Fruit fly (Drosophila melanogaster) whole organism, embryonic: ENCODE data around the gene CG32573.

Source experiments
- Ada2b ChIP-seq: fragments of 200-800 bp; sonication (Bioruptor generic); IDR thresholded peaks from 2 replicates; pipeline ENCODE4 v1.3.6; 2022; ENCODE audit warnings: missing biosample characterization, missing genetic modification characterization
- Atf3 ChIP-seq: fragments of 200-800 bp; sonication (Bioruptor generic); optimal IDR thresholded peaks from 3 replicates; lab custom pipeline; 2016; ENCODE audit warnings: missing biosample characterization, missing genetic modification characterization
- B-H2 ChIP-seq: fragments of 200-800 bp; sonication (Bioruptor generic); optimal IDR thresholded peaks from 2 replicates; lab custom pipeline; 2018; ENCODE audit warnings: missing biosample characterization, mild to moderate bottlenecking, missing genetic modification characterization
- Bgb ChIP-seq: fragments of 200-800 bp; sonication (Bioruptor generic); IDR thresholded peaks from 2 replicates; pipeline ENCODE4 v1.3.6; 2022; ENCODE audit warnings: missing biosample characterization, missing genetic modification characterization; ENCODE audit not compliant: partially characterized antibody
- CG10366 ChIP-seq: fragments of 200-800 bp; sonication (Bioruptor generic); IDR thresholded peaks from 2 replicates; pipeline ENCODE4 v1.3.6; 2022; ENCODE audit warnings: missing biosample characterization, missing genetic modification characterization
- CG10654 ChIP-seq: fragments of 200-800 bp; sonication (Bioruptor generic); optimal IDR thresholded peaks from 2 replicates; lab custom pipeline; 2016; ENCODE audit warnings: missing biosample characterization, missing genetic modification characterization
- CG11398 ChIP-seq: fragments of 200-800 bp; sonication (Bioruptor generic); optimal IDR thresholded peaks from 2 replicates; lab custom pipeline; 2016; ENCODE audit warnings: missing biosample characterization, missing genetic modification characterization
- CG12104 ChIP-seq: fragments of 200-800 bp; sonication (Bioruptor generic); optimal IDR thresholded peaks from 3 replicates; lab custom pipeline; 2016; ENCODE audit warnings: missing biosample characterization, missing genetic modification characterization
- CG13894 ChIP-seq: fragments of 200-800 bp; sonication (Bioruptor generic); optimal IDR thresholded peaks from 3 replicates; lab custom pipeline; 2018; ENCODE audit warnings: missing biosample characterization, mild to moderate bottlenecking, missing genetic modification characterization, moderate library complexity
- CG14014 ChIP-seq: fragments of 200-800 bp; sonication (Bioruptor generic); IDR thresholded peaks from 2 replicates; pipeline ENCODE4 v1.3.6; 2022; ENCODE audit warnings: missing biosample characterization, missing genetic modification characterization
- CG14710 ChIP-seq: fragments of 200-800 bp; sonication (Bioruptor generic); optimal IDR thresholded peaks from 3 replicates; lab custom pipeline; 2019; ENCODE audit warnings: missing biosample characterization, mild to moderate bottlenecking, missing genetic modification characterization, moderate library complexity
- CG2129 ChIP-seq: fragments of 200-800 bp; sonication (Bioruptor generic); IDR thresholded peaks from 2 replicates; pipeline ENCODE4 v1.3.6; 2022; ENCODE audit warnings: missing biosample characterization, missing genetic modification characterization; ENCODE audit not compliant: partially characterized antibody
- CG2202 ChIP-seq: fragments of 200-800 bp; sonication (Bioruptor generic); optimal IDR thresholded peaks from 2 replicates; lab custom pipeline; 2018; ENCODE audit warnings: missing biosample characterization, mild to moderate bottlenecking, missing genetic modification characterization
- CG3281 ChIP-seq: fragments of 200-800 bp; sonication (Bioruptor generic); optimal IDR thresholded peaks from 3 replicates; lab custom pipeline; 2017; ENCODE audit warnings: missing biosample characterization, mild to moderate bottlenecking, missing genetic modification characterization
- CG34376 ChIP-seq: fragments of 200-800 bp; sonication (Bioruptor generic); optimal IDR thresholded peaks from 2 replicates; lab custom pipeline; 2018; ENCODE audit warnings: missing biosample characterization, mild to moderate bottlenecking, missing genetic modification characterization
- CG34422 ChIP-seq: fragments of 200-800 bp; sonication (Bioruptor generic); IDR thresholded peaks from 3 replicates; pipeline ENCODE4 v1.3.6; 2022; ENCODE audit warnings: missing biosample characterization, missing genetic modification characterization
- CG6765 ChIP-seq: fragments of 200-800 bp; sonication (Bioruptor generic); optimal IDR thresholded peaks from 3 replicates; lab custom pipeline; 2017; ENCODE audit warnings: missing biosample characterization, mild to moderate bottlenecking, missing genetic modification characterization
- CG7372 ChIP-seq: fragments of 200-800 bp; sonication (Bioruptor generic); IDR thresholded peaks from 2 replicates; pipeline ENCODE4 v1.3.6; 2022; ENCODE audit warnings: missing biosample characterization, missing genetic modification characterization
- CG9727 ChIP-seq: fragments of 200-800 bp; sonication (Bioruptor generic); optimal IDR thresholded peaks from 3 replicates; lab custom pipeline; 2017; ENCODE audit warnings: missing biosample characterization, mild to moderate bottlenecking, missing genetic modification characterization
- Camta ChIP-seq: fragments of 200-800 bp; sonication (Bioruptor generic); optimal IDR thresholded peaks from 2 replicates; lab custom pipeline; 2016; ENCODE audit warnings: missing biosample characterization, missing genetic modification characterization
- D19A ChIP-seq: fragments of 200-800 bp; optimal IDR thresholded peaks from 3 replicates; lab custom pipeline; 2019; ENCODE audit warnings: missing biosample characterization, mild to moderate bottlenecking, missing genetic modification characterization, moderate library complexity
- D19B ChIP-seq: fragments of 200-800 bp; sonication (Bioruptor generic); optimal IDR thresholded peaks from 2 replicates; lab custom pipeline; 2017; ENCODE audit warnings: missing biosample characterization, mild to moderate bottlenecking, missing genetic modification characterization
- ERR ChIP-seq: fragments of 200-800 bp; sonication (Bioruptor generic); optimal IDR thresholded peaks from 2 replicates; lab custom pipeline; 2016; ENCODE audit warnings: missing biosample characterization, missing genetic modification characterization
- GATAe ChIP-seq: fragments of 200-800 bp; sonication (Bioruptor generic); conservative IDR thresholded peaks from 2 replicates; pipeline ENCODE4 v1.3.6; 2022; ENCODE audit warnings: missing biosample characterization, missing genetic modification characterization
- Hand ChIP-seq: fragments of 200-800 bp; sonication (Bioruptor generic); optimal IDR thresholded peaks from 2 replicates; lab custom pipeline; 2017; ENCODE audit warnings: mild to moderate bottlenecking, missing biosample characterization, missing genetic modification reagents, missing genetic modification characterization
- Hr78 ChIP-seq, 2 experiments: fragments of 200-800 bp in 1 of 2; fragments of >200 bp in 1 of 2; sonication (Bioruptor generic) in 1 of 2; optimal IDR thresholded peaks; 2 replicates each; lab custom pipeline; 2017 to 2019; ENCODE audit warnings: missing biosample characterization in 2 of 2, missing genetic modification characterization in 2 of 2, mild to moderate bottlenecking in 1 of 2, moderate library complexity in 1 of 2
- Kr ChIP-seq: fragments of 200-800 bp; sonication (Bioruptor generic); optimal IDR thresholded peaks from 2 replicates; lab custom pipeline; 2017; ENCODE audit warnings: missing biosample characterization, mild to moderate bottlenecking, missing genetic modification characterization
- Med ChIP-seq: fragments of 200-800 bp; sonication (Bioruptor generic); peaks from one replicate; lab custom pipeline; 2016; ENCODE audit warnings: missing biosample characterization, missing genetic modification characterization, mild to moderate bottlenecking, inconsistent platforms, moderate library complexity
- Pdp1 ChIP-seq, 2 experiments: fragments of 200-800 bp; sonication (Bioruptor generic); optimal IDR thresholded peaks; 3 replicates each; lab custom pipeline; 2016; ENCODE audit warnings: missing biosample characterization in 2 of 2, missing genetic modification characterization in 2 of 2, mild to moderate bottlenecking in 1 of 2, moderate library complexity in 1 of 2
- Sox102F ChIP-seq: fragments of 200-800 bp; sonication (Bioruptor generic); optimal IDR thresholded peaks from 2 replicates; lab custom pipeline; 2018; ENCODE audit warnings: missing biosample characterization, mild to moderate bottlenecking, missing genetic modification characterization, moderate library complexity
- abd-A ChIP-seq: fragments of 200-800 bp; sonication (Bioruptor generic); optimal IDR thresholded peaks from 3 replicates; lab custom pipeline; 2019; ENCODE audit warnings: missing biosample characterization, mild to moderate bottlenecking, missing genetic modification characterization, moderate library complexity
- bbx ChIP-seq: fragments of 200-800 bp; sonication (Bioruptor generic); IDR thresholded peaks from 2 replicates; pipeline ENCODE4 v1.3.6; 2022; ENCODE audit warnings: missing biosample characterization, missing genetic modification characterization; ENCODE audit not compliant: partially characterized antibody
- btn ChIP-seq: fragments of 200-800 bp; sonication (Bioruptor generic); optimal IDR thresholded peaks from 2 replicates; lab custom pipeline; 2016; ENCODE audit warnings: missing biosample characterization, missing genetic modification characterization
- chn ChIP-seq: fragments of 200-800 bp; sonication (Bioruptor generic); optimal IDR thresholded peaks from 2 replicates; lab custom pipeline; 2016; ENCODE audit warnings: missing biosample characterization, missing genetic modification characterization
- crc ChIP-seq: fragments of 200-800 bp; sonication (Bioruptor generic); optimal IDR thresholded peaks from 2 replicates; lab custom pipeline; 2016; ENCODE audit warnings: missing biosample characterization, missing genetic modification characterization
- emc ChIP-seq: fragments of 200-800 bp; sonication (Bioruptor generic); optimal IDR thresholded peaks from 2 replicates; lab custom pipeline; 2016; ENCODE audit warnings: missing biosample characterization, missing genetic modification characterization
- fd96Cb ChIP-seq: fragments of 200-800 bp; sonication (Bioruptor generic); optimal IDR thresholded peaks from 2 replicates; lab custom pipeline; 2018; ENCODE audit warnings: missing biosample characterization, mild to moderate bottlenecking, missing genetic modification characterization, moderate library complexity
- insv ChIP-seq, 2 experiments: fragments of 200-800 bp; sonication (Bioruptor generic); optimal IDR thresholded peaks; 3 replicates each; lab custom pipeline; 2016 to 2018; ENCODE audit warnings: missing biosample characterization in 2 of 2, missing genetic modification characterization in 2 of 2
- jigr1 ChIP-seq: fragments of 200-800 bp; sonication (Bioruptor generic); IDR thresholded peaks from 3 replicates; pipeline ENCODE4 v1.3.6; 2022; ENCODE audit warnings: missing biosample characterization, missing genetic modification characterization
- pan ChIP-seq, 4 experiments: fragments of >200 bp in 3 of 4; fragments of 200-800 bp in 1 of 4; sonication (Bioruptor generic) in 1 of 4; optimal IDR thresholded peaks in 3 of 4; IDR thresholded peaks in 1 of 4; 2 replicates each; pipeline versions ENCODE4 v1.3.6 to Lab custom; 2017 to 2022; ENCODE audit warnings: missing biosample characterization in 2 of 4, missing genetic modification characterization in 2 of 4, mixed read lengths in 1 of 4
- phol ChIP-seq: fragments of 200-800 bp; sonication (Bioruptor generic); optimal IDR thresholded peaks from 3 replicates; lab custom pipeline; 2018; ENCODE audit warnings: missing biosample characterization, mild to moderate bottlenecking, missing genetic modification characterization, moderate library complexity
- stc ChIP-seq: fragments of 200-800 bp; sonication (Bioruptor generic); IDR thresholded peaks from 2 replicates; pipeline ENCODE4 v1.3.6; 2022; ENCODE audit warnings: missing biosample characterization, missing genetic modification characterization
- tll ChIP-seq, 2 experiments: fragments of 200-800 bp in 1 of 2; fragments of >200 bp in 1 of 2; sonication (Bioruptor generic) in 1 of 2; optimal IDR thresholded peaks; 2 replicates each; lab custom pipeline; 2017 to 2019; ENCODE audit warnings: missing biosample characterization in 2 of 2, missing genetic modification characterization in 2 of 2, mild to moderate bottlenecking in 1 of 2, moderate library complexity in 1 of 2
- tna ChIP-seq: fragments of 200-800 bp; sonication (Bioruptor generic); IDR thresholded peaks from 2 replicates; pipeline ENCODE4 v1.3.6; 2022; ENCODE audit warnings: missing biosample characterization, missing genetic modification characterization; ENCODE audit not compliant: partially characterized antibody
- trem ChIP-seq: fragments of 200-800 bp; optimal IDR thresholded peaks from 3 replicates; lab custom pipeline; 2019; ENCODE audit warnings: missing biosample characterization, mild to moderate bottlenecking, missing genetic modification characterization, moderate library complexity
- twi ChIP-seq: fragments of 200-800 bp; optimal IDR thresholded peaks from 2 replicates; lab custom pipeline; 2019; ENCODE audit warnings: missing biosample characterization, mild to moderate bottlenecking, missing genetic modification characterization, moderate library complexity
- unc-4 ChIP-seq: fragments of 200-800 bp; sonication (Bioruptor generic); IDR thresholded peaks from 2 replicates; pipeline ENCODE4 v1.3.6; 2022; ENCODE audit warnings: missing biosample characterization, missing genetic modification characterization; ENCODE audit not compliant: partially characterized antibody
- usp ChIP-seq: fragments of >200 bp; optimal IDR thresholded peaks from 2 replicates; lab custom pipeline; 2017; ENCODE audit warnings: missing biosample characterization, missing genetic modification characterization
- vfl ChIP-seq: fragments of 200-800 bp; sonication (Bioruptor generic); optimal IDR thresholded peaks from 2 replicates; lab custom pipeline; 2016; ENCODE audit warnings: missing biosample characterization, missing genetic modification characterization

CG32573 gene

dm6 chrX:16655724-16656235 is 4.6 kb downstream of the CG32573 start (continued):
- no peak for TF ChIP-seq CG10654 (GFP tag; lab: Kevin White, UChicago)
- TF ChIP-seq crc, result no peak
- peak; percentile 16 for TF ChIP-seq trem (tag; lab: Kevin White, UChicago)
- no peak for TF ChIP-seq CG6765 (GFP tag; lab: Kevin White, UChicago)
- TF ChIP-seq D19A, result peak; percentile 42
- TF ChIP-seq B-H2 (GFP tag; lab: Kevin White, UChicago), result peak; percentile 28
- peak; percentile 83 for TF ChIP-seq CG34376 (GFP tag; lab: Kevin White, UChicago)
- TF ChIP-seq CG11398 (GFP tag; lab: Kevin White, UChicago), result no peak
- no peak for TF ChIP-seq Kr (GFP tag; lab: Kevin White, UChicago)
- TF ChIP-seq Med (GFP tag; lab: Kevin White, UChicago), result peak; percentile 90
- TF ChIP-seq CG7372 (GFP tag; lab: Robert Waterston, UW), result no peak
- TF ChIP-seq pan (optimal IDR thresholded peaks at IDR 0.05; lab: Kevin White, UChicago), result no peak
- TF ChIP-seq pan (GFP tag; optimal IDR thresholded peaks at IDR 0.05 in 1 of 2, IDR thresholded peaks at IDR 0.05 in 1 of 2), result no peak
- no peak for TF ChIP-seq CG14710 (tag; lab: Kevin White, UChicago)
- no peak for TF ChIP-seq ERR
- TF ChIP-seq emc, result no peak
- TF ChIP-seq Sox102F (GFP tag; lab: Kevin White, UChicago), result no peak
- no peak for TF ChIP-seq btn (GFP tag; lab: Kevin White, UChicago)
- TF ChIP-seq jigr1, result no peak
- TF ChIP-seq unc-4 (GFP tag; lab: Robert Waterston, UW), result no peak
- TF ChIP-seq CG34422 (GFP tag; lab: Robert Waterston, UW), result peak; percentile 82; the same call in 1 of the 3 replicates
- TF ChIP-seq GATAe (GFP tag; lab: Robert Waterston, UW), result no peak
- no peak for TF ChIP-seq Bgb
- TF ChIP-seq fd96Cb (tag; lab: Kevin White, UChicago), result no peak
- TF ChIP-seq CG12104 (GFP tag; lab: Kevin White, UChicago), result no peak
- peak; percentile 86 for TF ChIP-seq D19B (GFP tag; lab: Kevin White, UChicago)
- no peak for TF ChIP-seq usp (GFP tag; lab: Kevin White, UChicago)
- no peak for TF ChIP-seq Atf3 (GFP tag; lab: Kevin White, UChicago)
- peak; percentile 98 to 99 for TF ChIP-seq insv (GFP tag; optimal IDR thresholded peaks at IDR 0.05; lab: Kevin White, UChicago)
- no peak for TF ChIP-seq bbx
- TF ChIP-seq CG14014, result no peak
- no peak for TF ChIP-seq CG9727 (GFP tag; lab: Kevin White, UChicago)
- peak in 1 of 2 experiments; percentile 61 for TF ChIP-seq tll (GFP tag; optimal IDR thresholded peaks at IDR 0.05; lab: Kevin White, UChicago)
- no peak for TF ChIP-seq vfl (GFP tag; lab: Kevin White, UChicago)
- TF ChIP-seq Hr78 (GFP tag; optimal IDR thresholded peaks at IDR 0.05; lab: Kevin White, UChicago), result no peak
- peak in 1 of 2 experiments; percentile 47 for TF ChIP-seq Pdp1 (GFP tag; optimal IDR thresholded peaks at IDR 0.05; lab: Kevin White, UChicago)
- no peak for TF ChIP-seq phol (tag; lab: Kevin White, UChicago)
- TF ChIP-seq CG3281 (GFP tag; lab: Kevin White, UChicago), result no peak
- TF ChIP-seq abd-A (tag; lab: Kevin White, UChicago), result no peak
- no peak for TF ChIP-seq CG2129
- TF ChIP-seq twi (tag; lab: Kevin White, UChicago), result peak; percentile 80
- TF ChIP-seq CG2202 (tag; lab: Kevin White, UChicago), result no peak
- no peak for TF ChIP-seq stc (GFP tag; lab: Robert Waterston, UW)
- TF ChIP-seq CG13894 (tag; lab: Kevin White, UChicago), result peak; percentile 67
- TF ChIP-seq Hand, result peak; percentile 7
- TF ChIP-seq CG10366, result no peak
- no peak for TF ChIP-seq tna (GFP tag; lab: Robert Waterston, UW)
- no peak for TF ChIP-seq Camta (GFP tag; lab: Kevin White, UChicago)
- no peak for TF ChIP-seq Ada2b
- TF ChIP-seq chn, result no peak
